Fruit fly (Drosophila melanogaster): ENCODE measurements around the gene CG4080.

Gene CG4080

DNA sequence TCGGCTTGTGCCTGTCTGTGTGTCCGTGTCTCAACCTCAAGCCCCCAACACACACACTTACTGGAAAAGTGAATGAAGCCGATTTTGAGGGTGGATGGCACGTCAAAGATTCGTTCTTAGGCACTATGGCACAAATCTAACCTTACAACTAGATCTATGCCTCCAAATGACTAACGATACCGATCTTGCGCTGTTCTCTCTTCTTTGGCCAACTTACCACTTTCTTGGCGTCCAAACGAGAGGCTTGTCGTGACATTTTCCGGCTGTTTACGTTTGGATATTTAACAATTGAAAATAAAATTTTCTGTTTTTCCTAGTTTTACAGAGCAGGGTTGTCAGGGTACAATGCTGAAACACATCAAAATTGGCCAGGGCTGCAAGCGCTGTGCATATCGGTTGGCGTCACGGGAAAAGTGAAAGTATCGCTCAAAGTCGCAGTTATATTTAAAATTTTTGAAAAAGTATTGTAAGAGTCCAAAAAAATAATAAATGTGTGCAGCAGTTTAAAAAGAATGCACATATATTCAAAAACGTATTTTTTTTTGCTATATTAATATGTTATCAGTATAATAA lies 43.0 kb upstream of the CG4080 start, which contains the start of the genes Bet3 and Nf-YA (continued):
- TF ChIP-seq slou (GFP tag; optimal IDR thresholded peaks at IDR 0.05), result peak; percentile 41
- TF ChIP-seq HLH54F (GFP tag; optimal IDR thresholded peaks at IDR 0.05), result peak; percentile 50
- TF ChIP-seq Blimp-1 (GFP tag; optimal IDR thresholded peaks at IDR 0.05), result peak; percentile 99
- TF ChIP-seq CG18764 (GFP tag; optimal IDR thresholded peaks at IDR 0.05), result peak; percentile 6
- TF ChIP-seq CG15073 (GFP tag; optimal IDR thresholded peaks at IDR 0.05), result no peak
- peak; percentile 86 for TF ChIP-seq CG9932 (GFP tag; IDR thresholded peaks at IDR 0.05)
- TF ChIP-seq CG3407 (GFP tag; optimal IDR thresholded peaks at IDR 0.05), result no peak
- no peak for TF ChIP-seq nom (GFP tag; optimal IDR thresholded peaks at IDR 0.05)
- TF ChIP-seq ems (GFP tag; optimal IDR thresholded peaks at IDR 0.05), result peak; percentile 29
- no peak for TF ChIP-seq CG10274 (GFP tag; optimal IDR thresholded peaks at IDR 0.05)
- no peak for TF ChIP-seq danr (GFP tag; IDR thresholded peaks at IDR 0.05)
- peak; percentile 46 for TF ChIP-seq Dp (GFP tag; optimal IDR thresholded peaks at IDR 0.05)
- TF ChIP-seq lov (optimal IDR thresholded peaks at IDR 0.05), result no peak
- 0 out of 3 replicates have a peak, but pooled peaks have one; percentile 24 for TF ChIP-seq lov (GFP tag; IDR thresholded peaks at IDR 0.05)
- no peak for TF ChIP-seq jing (GFP tag; optimal IDR thresholded peaks at IDR 0.05)
- TF ChIP-seq unc-4 (GFP tag; IDR thresholded peaks at IDR 0.05; ENCODE audit: partially characterized antibody), result peak; percentile 86
- peak; percentile 63 for TF ChIP-seq CHES-1-like (GFP tag; optimal IDR thresholded peaks at IDR 0.05)
- peak; percentile 34; the same call in 1 of the 2 replicates for TF ChIP-seq E2f2 (GFP tag; IDR thresholded peaks at IDR 0.05)
- no peak for TF ChIP-seq odd (GFP tag; optimal IDR thresholded peaks at IDR 0.05)
- peak; percentile 47 for TF ChIP-seq Dek (tag; optimal IDR thresholded peaks at IDR 0.05)
- TF ChIP-seq jigr1 (GFP tag; IDR thresholded peaks at IDR 0.05), result peak; percentile 20; the same call in 1 of the 3 replicates
- no peak for TF ChIP-seq sqz (GFP tag; optimal IDR thresholded peaks at IDR 0.05)
- TF ChIP-seq CG4360 (GFP tag; IDR thresholded peaks at IDR 0.05), result no peak
- peak; percentile 12; the same call in 1 of the 3 replicates for TF ChIP-seq H15 (GFP tag; IDR thresholded peaks at IDR 0.05)
- peak; percentile 87 for TF ChIP-seq hbn (GFP tag; IDR thresholded peaks at IDR 0.05; ENCODE audit: partially characterized antibody)
- peak; percentile 79 for TF ChIP-seq CG11456 (GFP tag; IDR thresholded peaks at IDR 0.05)
- no peak for TF ChIP-seq kni (GFP tag; optimal IDR thresholded peaks at IDR 0.05)
- TF ChIP-seq Bteb2 (GFP tag; optimal IDR thresholded peaks at IDR 0.05), result no peak
- TF ChIP-seq CG11560 (tag; IDR thresholded peaks at IDR 0.05), result no peak
- peak; percentile 73 for TF ChIP-seq CG2129 (GFP tag; IDR thresholded peaks at IDR 0.05; ENCODE audit: partially characterized antibody)
- TF ChIP-seq Optix (GFP tag; IDR thresholded peaks at IDR 0.05), result peak; percentile 11; the same call in 1 of the 3 replicates
- TF ChIP-seq CG4617 (GFP tag; optimal IDR thresholded peaks at IDR 0.05; ENCODE audit: borderline replicate concordance), result peak; percentile 90
- TF ChIP-seq luna (GFP tag; optimal IDR thresholded peaks at IDR 0.05), result peak; percentile 77
- no peak for TF ChIP-seq mirr (GFP tag; optimal IDR thresholded peaks at IDR 0.05)
- no peak for TF ChIP-seq CTCF (GFP tag; optimal IDR thresholded peaks at IDR 0.05)
- peak; percentile 44 for TF ChIP-seq Ssrp (tag; optimal IDR thresholded peaks at IDR 0.05)
- no peak for TF ChIP-seq CG10147 (GFP tag; optimal IDR thresholded peaks at IDR 0.05)
- peak; percentile 69 for TF ChIP-seq HLH4C (GFP tag; IDR thresholded peaks at IDR 0.05; ENCODE audit: partially characterized antibody)
- TF ChIP-seq dimm (GFP tag; IDR thresholded peaks at IDR 0.05), result no peak
- no peak for TF ChIP-seq CG2202 (tag; optimal IDR thresholded peaks at IDR 0.05)
- TF ChIP-seq dan (GFP tag; IDR thresholded peaks at IDR 0.05), result no peak
- peak; percentile 42 for TF ChIP-seq Hmr (GFP tag; optimal IDR thresholded peaks at IDR 0.05)
- no peak for TF ChIP-seq CG14965 (GFP tag; optimal IDR thresholded peaks at IDR 0.05; ENCODE audit: borderline replicate concordance)
- TF ChIP-seq CG6654 (GFP tag; optimal IDR thresholded peaks at IDR 0.05), result no peak
- peak; percentile 61 for TF ChIP-seq phol (tag; optimal IDR thresholded peaks at IDR 0.05)
- TF ChIP-seq CG11093 (GFP tag; IDR thresholded peaks at IDR 0.05), result 0 out of 3 replicates have a peak, but pooled peaks have one; percentile 17
- no peak for TF ChIP-seq sima (GFP tag; optimal IDR thresholded peaks at IDR 0.05)
- TF ChIP-seq ssp (GFP tag; IDR thresholded peaks at IDR 0.05), result peak; percentile 74
- peak; percentile 48 for TF ChIP-seq CG17361 (GFP tag; IDR thresholded peaks at IDR 0.05)
- TF ChIP-seq dati (GFP tag; IDR thresholded peaks at IDR 0.05), result no peak
- peak; percentile 39 to 51 for TF ChIP-seq Pdp1 (GFP tag; optimal IDR thresholded peaks at IDR 0.05)

Data from whole organism, embryonic.